Worm (Caenorhabditis elegans): Measurements from ENCODE around the gene ZK546.2.

Gene ZK546.2

ce11 chrII:4985961-4986503, 40.2 kb downstream of the ZK546.2 start (continued):
- no peak for TF ChIP-seq mdl-1 (tag; optimal IDR thresholded peaks at IDR 0.05)
- TF ChIP-seq nhr-85 (tag): peak; percentile 68
- TF ChIP-seq hpl-2 (GFP tag; optimal IDR thresholded peaks at IDR 0.05): no peak
- TF ChIP-seq nhr-20 (tag; optimal IDR thresholded peaks at IDR 0.05): peak; percentile 34
- TF ChIP-seq C34B4.2 (tag; optimal IDR thresholded peaks at IDR 0.05): no peak
- no peak for TF ChIP-seq dpl-1 (GFP tag; optimal IDR thresholded peaks at IDR 0.05)
- no peak for TF ChIP-seq lin-15B (tag; optimal IDR thresholded peaks at IDR 0.05)
- no peak for TF ChIP-seq ceh-8 (GFP tag; optimal IDR thresholded peaks at IDR 0.05)
- no peak for TF ChIP-seq swsn-7 (tag; optimal IDR thresholded peaks at IDR 0.05)
- TF ChIP-seq unc-130 (tag; optimal IDR thresholded peaks at IDR 0.05): no peak

- TF ChIP-seq hlh-17 (GFP tag; optimal IDR thresholded peaks at IDR 0.05; ENCODE audit: borderline replicate concordance): no peak
- TF ChIP-seq ets-5 (GFP tag; IDR thresholded peaks at IDR 0.05): no peak
- TF ChIP-seq nhr-76 (tag; optimal IDR thresholded peaks at IDR 0.05): no peak
- TF ChIP-seq nhr-90 (tag; optimal IDR thresholded peaks at IDR 0.05; ENCODE audit: poor library complexity): no peak
- TF ChIP-seq vab-15 (tag; optimal IDR thresholded peaks at IDR 0.05): no peak
- no peak for TF ChIP-seq dsc-1 (tag; optimal IDR thresholded peaks at IDR 0.05)
- TF ChIP-seq C16A3.4 (tag; optimal IDR thresholded peaks at IDR 0.05): no peak
- TF ChIP-seq aly-2 (tag; optimal IDR thresholded peaks at IDR 0.05): no peak
- TF ChIP-seq sptf-1 (tag; optimal IDR thresholded peaks at IDR 0.05): no peak
- no peak for TF ChIP-seq nhr-47 (tag; optimal IDR thresholded peaks at IDR 0.05)
- no peak for TF ChIP-seq fkh-10 (GFP tag; optimal IDR thresholded peaks at IDR 0.05)
- TF ChIP-seq skn-1 (tag; optimal IDR thresholded peaks at IDR 0.05): no peak
- no peak for TF ChIP-seq sox-4 (tag; optimal IDR thresholded peaks at IDR 0.05)
- TF ChIP-seq grh-1 (GFP tag; IDR thresholded peaks at IDR 0.05): no peak
- TF ChIP-seq snpc-4 (tag; optimal IDR thresholded peaks at IDR 0.05): no peak
These were observed 40.8 kb downstream of the ZK546.2 start for ce11 chrII:4986664-4987063.

ce11 chrII:4987257-4987656, 41.4 kb downstream of the ZK546.2 start:
- TF ChIP-seq tbx-2 (tag; optimal IDR thresholded peaks at IDR 0.05): no peak
- no peak for TF ChIP-seq nhr-237 (tag; optimal IDR thresholded peaks at IDR 0.05)
- TF ChIP-seq jun-1 (tag; optimal IDR thresholded peaks at IDR 0.05): no peak
- TF ChIP-seq lin-14 (GFP tag; optimal IDR thresholded peaks at IDR 0.05): no peak
- TF ChIP-seq nhr-28 (tag; optimal IDR thresholded peaks at IDR 0.05): no peak

ce11 chrII:4989802-4990201, 44.0 kb downstream of the ZK546.2 start, which contains the start of gene T27F7.12:
Gene T27F7.12, plus strand, starts transcription at chrII:4990102.
- TF ChIP-seq fkh-10 (GFP tag; optimal IDR thresholded peaks at IDR 0.05): no peak
- no peak for TF ChIP-seq aly-2 (tag; optimal IDR thresholded peaks at IDR 0.05)
- TF ChIP-seq nhr-12 (tag; optimal IDR thresholded peaks at IDR 0.05): no peak
- TF ChIP-seq zip-4 (GFP tag; optimal IDR thresholded peaks at IDR 0.05): no peak
- no peak for TF ChIP-seq swsn-7 (tag; optimal IDR thresholded peaks at IDR 0.05)
- TF ChIP-seq nhr-19 (GFP tag; conservative IDR thresholded peaks at IDR 0.05): no peak
- no peak for TF ChIP-seq xbp-1 (tag; optimal IDR thresholded peaks at IDR 0.05)
- TF ChIP-seq sptf-1 (tag; optimal IDR thresholded peaks at IDR 0.05): no peak

- TF ChIP-seq ceh-8 (GFP tag; optimal IDR thresholded peaks at IDR 0.05) (no peak), tbx-2 (tag; optimal IDR thresholded peaks at IDR 0.05) (no peak), lir-3 (tag; optimal IDR thresholded peaks at IDR 0.05; ENCODE audit: poor library complexity) (no peak), ces-1 (GFP tag; optimal IDR thresholded peaks at IDR 0.05) (no peak), sox-4 (tag; optimal IDR thresholded peaks at IDR 0.05) (no peak), pqm-1 (tag; optimal IDR thresholded peaks at IDR 0.05) (no peak), skn-1 (tag; optimal IDR thresholded peaks at IDR 0.05) (no peak), fkh-8 (tag; optimal IDR thresholded peaks at IDR 0.05) (no peak), nhr-85 (tag) (no peak), unc-130 (tag; optimal IDR thresholded peaks at IDR 0.05) (no peak)
These were observed 47.1 kb downstream of the ZK546.2 start, which contains the start of gene pigb-1 for ce11 chrII:4992977-4993376. Gene pigb-1, minus strand, starts transcription at chrII:4993077.

Data from whole organism, L1 larva.